Worm (Caenorhabditis elegans) whole organism, young adult: Measurements from ENCODE around the gene arx-5.

ENCODE experiments used
- C17E4.6 ChIP-seq: fragments of 200-800 bp; sonication (Bioruptor generic); IDR thresholded peaks from 2 replicates; pipeline ENCODE4 v1.3.6; 2022; ENCODE audit warnings: missing genetic modification reagents, missing genetic modification characterization, missing compliant biosample characterization
- T07F8.4 ChIP-seq: sonication (generic microtip); optimal IDR thresholded peaks from 2 replicates; lab custom pipeline; 2016; ENCODE audit warnings: mild to moderate bottlenecking, missing genetic modification characterization, moderate library complexity, missing compliant biosample characterization
- Y56A3A.18 ChIP-seq: fragments of 200-800 bp; sonication (Bioruptor generic); IDR thresholded peaks from 2 replicates; pipeline ENCODE4 v1.3.6; 2022; ENCODE audit warnings: missing genetic modification reagents, missing genetic modification characterization, missing compliant biosample characterization
- ZK185.1 ChIP-seq: sonication (generic microtip); optimal IDR thresholded peaks from 2 replicates; lab custom pipeline; 2016; ENCODE audit warnings: mild to moderate bottlenecking, missing genetic modification characterization, missing compliant biosample characterization; ENCODE audit not compliant: poor library complexity, severe bottlenecking
- akir-1 ChIP-seq: fragments of 200-800 bp; sonication (Bioruptor generic); optimal IDR thresholded peaks from 2 replicates; lab custom pipeline; 2018; ENCODE audit warnings: mild to moderate bottlenecking, missing genetic modification characterization, moderate library complexity, missing compliant biosample characterization
- aptf-2 ChIP-seq: fragments of 200-800 bp; sonication (Bioruptor generic); conservative IDR thresholded peaks from 2 replicates; pipeline ENCODE4 v1.3.6; 2022; ENCODE audit warnings: missing genetic modification reagents, missing genetic modification characterization, missing compliant biosample characterization
- bed-1 ChIP-seq: fragments of 200-800 bp; sonication (Bioruptor generic); IDR thresholded peaks from 2 replicates; pipeline ENCODE4 v1.3.6; 2022; ENCODE audit warnings: missing genetic modification reagents, missing genetic modification characterization, missing compliant biosample characterization
- bed-2 ChIP-seq: fragments of 200-800 bp; sonication (Bioruptor generic); IDR thresholded peaks from 2 replicates; pipeline ENCODE4 v1.3.6; 2022; ENCODE audit warnings: missing genetic modification reagents, missing genetic modification characterization, missing compliant biosample characterization
- ccch-3 ChIP-seq: fragments of 200-800 bp; sonication (Bioruptor generic); optimal IDR thresholded peaks from 2 replicates; lab custom pipeline; 2018; ENCODE audit warnings: mild to moderate bottlenecking, missing genetic modification characterization, missing compliant biosample characterization
- cebp-1 ChIP-seq, 2 experiments: fragments of 200-800 bp in 1 of 2; sonication (Bioruptor generic) in 1 of 2; sonication (generic microtip) in 1 of 2; IDR thresholded peaks in 1 of 2; optimal IDR thresholded peaks in 1 of 2; 2 replicates each; pipeline versions ENCODE4 v1.3.6 to Lab custom; 2017 to 2022; ENCODE audit warnings: missing compliant biosample characterization in 2 of 2, missing genetic modification characterization in 2 of 2, mild to moderate bottlenecking in 1 of 2, missing genetic modification reagents in 1 of 2, moderate library complexity in 1 of 2
- dpff-1 ChIP-seq: sonication (generic microtip); optimal IDR thresholded peaks from 2 replicates; lab custom pipeline; 2017; ENCODE audit warnings: mild to moderate bottlenecking, missing genetic modification characterization, missing compliant biosample characterization
- dpl-1 ChIP-seq: fragments of 150-350 bp; optimal IDR thresholded peaks from 2 replicates; lab custom pipeline; 2014; ENCODE audit warnings: missing biosample characterization, missing genetic modification reagents, missing genetic modification characterization
- efl-1 ChIP-seq: fragments of 150-350 bp; optimal IDR thresholded peaks from 2 replicates; lab custom pipeline; 2014; ENCODE audit warnings: missing biosample characterization, missing genetic modification reagents, missing genetic modification characterization
- ekl-4 ChIP-seq: fragments of 200-800 bp; sonication (Bioruptor generic); IDR thresholded peaks from 2 replicates; pipeline ENCODE4 v1.3.6; 2022; ENCODE audit warnings: missing genetic modification reagents, missing genetic modification characterization, missing compliant biosample characterization
- gei-17 ChIP-seq: fragments of 200-800 bp; sonication (Bioruptor generic); optimal IDR thresholded peaks from 2 replicates; lab custom pipeline; 2018; ENCODE audit warnings: mild to moderate bottlenecking, missing genetic modification characterization, missing compliant biosample characterization
- lir-1 ChIP-seq: fragments of 200-800 bp; sonication (Bioruptor generic); conservative IDR thresholded peaks from 2 replicates; pipeline ENCODE4 v1.3.6; 2022; ENCODE audit warnings: missing genetic modification reagents, missing genetic modification characterization, missing compliant biosample characterization
- madf-6 ChIP-seq: fragments of 200-800 bp; sonication (Bioruptor generic); IDR thresholded peaks from 2 replicates; pipeline ENCODE4 v1.3.6; 2022; ENCODE audit warnings: missing genetic modification reagents, missing genetic modification characterization, missing compliant biosample characterization
- madf-8 ChIP-seq: fragments of 200-800 bp; sonication (Bioruptor generic); conservative IDR thresholded peaks from 2 replicates; pipeline ENCODE4 v1.3.6; 2022; ENCODE audit warnings: missing genetic modification reagents, missing genetic modification characterization, missing compliant biosample characterization
- mcd-1 ChIP-seq: fragments of 200-800 bp; sonication (Bioruptor generic); IDR thresholded peaks from 2 replicates; pipeline ENCODE4 v1.3.6; 2022; ENCODE audit warnings: missing genetic modification reagents, missing genetic modification characterization, missing compliant biosample characterization
- mes-4 ChIP-seq: sonication (generic microtip); optimal IDR thresholded peaks from 2 replicates; lab custom pipeline; 2016; ENCODE audit warnings: missing genotype, missing genetic modification characterization, missing compliant biosample characterization
- nfya-1 ChIP-seq: sonication (generic microtip); optimal IDR thresholded peaks from 2 replicates; lab custom pipeline; 2017; ENCODE audit warnings: antibody characterized with exemption, missing compliant biosample characterization, missing genetic modification characterization, borderline replicate concordance; ENCODE audit not compliant: insufficient read depth
- nfya-2 ChIP-seq: fragments of 200-800 bp; sonication (Bioruptor generic); IDR thresholded peaks from 2 replicates; pipeline ENCODE4 v1.3.6; 2022; ENCODE audit warnings: missing genetic modification reagents, missing genetic modification characterization, missing compliant biosample characterization
- nfyb-1 ChIP-seq: fragments of 200-800 bp; sonication (Bioruptor generic); IDR thresholded peaks from 2 replicates; pipeline ENCODE4 v1.3.6; 2022; ENCODE audit warnings: missing genetic modification reagents, missing genetic modification characterization, missing compliant biosample characterization
- nhr-120 ChIP-seq: fragments of 200-800 bp; sonication (Bioruptor generic); IDR thresholded peaks from 2 replicates; pipeline ENCODE4 v1.3.6; 2022; ENCODE audit warnings: missing genetic modification characterization, missing compliant biosample characterization
- nhr-179 ChIP-seq: sonication (generic microtip); optimal IDR thresholded peaks from 2 replicates; lab custom pipeline; 2016; ENCODE audit warnings: mild to moderate bottlenecking, missing genetic modification characterization, missing compliant biosample characterization
- nhr-80 ChIP-seq: sonication (generic microtip); optimal IDR thresholded peaks from 2 replicates; lab custom pipeline; 2016; ENCODE audit warnings: missing genetic modification characterization, missing compliant biosample characterization
- rcor-1 ChIP-seq: fragments of 200-800 bp; sonication (Bioruptor generic); IDR thresholded peaks from 2 replicates; pipeline ENCODE4 v1.3.6; 2022; ENCODE audit warnings: missing genetic modification reagents, missing genetic modification characterization, missing compliant biosample characterization
- rec-8 ChIP-seq, 2 experiments: sonication (generic microtip); optimal IDR thresholded peaks; 2 replicates each; lab custom pipeline; 2016; ENCODE audit warnings: mild to moderate bottlenecking in 2 of 2, missing genetic modification characterization in 2 of 2, missing genetic modification reagents in 2 of 2, missing genotype in 2 of 2, missing biosample characterization in 1 of 2, missing compliant biosample characterization in 1 of 2, moderate library complexity in 1 of 2
- repo-1 ChIP-seq: sonication (generic microtip); optimal IDR thresholded peaks from 2 replicates; lab custom pipeline; 2017; ENCODE audit warnings: mild to moderate bottlenecking, missing genetic modification characterization, missing compliant biosample characterization
- rpc-1 ChIP-seq, 2 experiments: fragments of 150-350 bp in 1 of 2; sonication (generic microtip) in 1 of 2; optimal IDR thresholded peaks; 2 replicates each; lab custom pipeline; 2014 to 2018; ENCODE audit warnings: missing biosample characterization in 1 of 2, missing genetic modification characterization in 1 of 2, missing genetic modification reagents in 1 of 2, missing genotype in 1 of 2
- sdz-38 ChIP-seq: sonication (generic microtip); optimal IDR thresholded peaks from 2 replicates; lab custom pipeline; 2016; ENCODE audit warnings: missing genotype, missing genetic modification characterization, missing compliant biosample characterization
- snpc-1.3 ChIP-seq: sonication (generic microtip); optimal IDR thresholded peaks from 2 replicates; lab custom pipeline; 2017; ENCODE audit warnings: missing genetic modification characterization, mild to moderate bottlenecking, missing compliant biosample characterization, antibody characterized with exemption, moderate library complexity, missing genotype, missing genetic modification reagents; ENCODE audit not compliant: insufficient read depth
- snpc-4 ChIP-seq, 5 experiments: fragments of 150-350 bp in 1 of 5; sonication (generic microtip) in 4 of 5; optimal IDR thresholded peaks; 2 replicates each; lab custom pipeline; 2014 to 2018; ENCODE audit warnings: missing genetic modification characterization in 5 of 5, missing biosample characterization in 3 of 5, antibody characterized with exemption in 2 of 5, mild to moderate bottlenecking in 2 of 5, missing compliant biosample characterization in 2 of 5, missing genotype in 2 of 5, moderate library complexity in 2 of 5, missing genetic modification reagents in 1 of 5
- tbp1 ChIP-seq: fragments of 200-800 bp; sonication (Bioruptor generic); optimal IDR thresholded peaks from 2 replicates; lab custom pipeline; 2018; ENCODE audit warnings: mild to moderate bottlenecking, missing genetic modification characterization, missing compliant biosample characterization
- xnd-1 ChIP-seq: sonication (generic microtip); optimal IDR thresholded peaks from 2 replicates; lab custom pipeline; 2016; ENCODE audit warnings: missing genotype, missing genetic modification reagents, missing genetic modification characterization, missing compliant biosample characterization
- zfh-2 ChIP-seq: fragments of 200-800 bp; sonication (Bioruptor generic); conservative IDR thresholded peaks from 2 replicates; pipeline ENCODE4 v1.3.6; 2022; ENCODE audit warnings: missing genetic modification reagents, missing genetic modification characterization, missing compliant biosample characterization
- zim-3 ChIP-seq: sonication (generic microtip); optimal IDR thresholded peaks from 2 replicates; lab custom pipeline; 2017; ENCODE audit warnings: mild to moderate bottlenecking, missing genetic modification characterization, moderate library complexity, missing compliant biosample characterization
- ztf-22 ChIP-seq: fragments of 200-800 bp; sonication (Bioruptor generic); optimal IDR thresholded peaks from 2 replicates; lab custom pipeline; 2018; ENCODE audit warnings: mild to moderate bottlenecking, missing genetic modification characterization, moderate library complexity, missing compliant biosample characterization
- ztf-25 ChIP-seq: fragments of 200-800 bp; sonication (Bioruptor generic); IDR thresholded peaks from 2 replicates; pipeline ENCODE4 v1.3.6; 2022; ENCODE audit warnings: missing genetic modification reagents, missing genetic modification characterization, missing compliant biosample characterization
- ztf-26 ChIP-seq: sonication (generic microtip); optimal IDR thresholded peaks from 2 replicates; lab custom pipeline; 2017; ENCODE audit warnings: missing genetic modification characterization, missing compliant biosample characterization
- ztf-28 ChIP-seq: fragments of 200-800 bp; sonication (Bioruptor generic); IDR thresholded peaks from 2 replicates; pipeline ENCODE4 v1.3.6; 2022; ENCODE audit warnings: missing genetic modification reagents, missing genetic modification characterization, missing compliant biosample characterization
- ztf-3 ChIP-seq: fragments of 200-800 bp; sonication (Bioruptor generic); optimal IDR thresholded peaks from 2 replicates; lab custom pipeline; 2018; ENCODE audit warnings: mild to moderate bottlenecking, missing genetic modification characterization, missing compliant biosample characterization
- ztf-6 ChIP-seq: fragments of 200-800 bp; sonication (Bioruptor generic); IDR thresholded peaks from 2 replicates; pipeline ENCODE4 v1.3.6; 2022; ENCODE audit warnings: missing genetic modification reagents, missing genetic modification characterization, missing compliant biosample characterization

The arx-5 gene

ce11 chrIII:12841328-12841727 is 23.4 kb upstream of the arx-5 start (continued):
- TF ChIP-seq dpl-1 (no peak), cebp-1 (GFP tag; IDR thresholded peaks at IDR 0.05; lab: Robert Waterston, UW) (no peak), cebp-1 (tag; optimal IDR thresholded peaks at IDR 0.05; lab: Kevin White, UChicago) (peak; percentile 21), ztf-25 (GFP tag; lab: Robert Waterston, UW) (no peak), lir-1 (no peak), nhr-80 (tag; lab: Kevin White, UChicago) (peak; percentile 27), bed-2 (GFP tag; lab: Robert Waterston, UW) (no peak), mcd-1 (GFP tag; lab: Robert Waterston, UW) (no peak), nfya-1 (tag; lab: Kevin White, UChicago) (no peak), rpc-1 (optimal IDR thresholded peaks at IDR 0.05; lab: Kevin White, UChicago) (no peak), rpc-1 (tag; optimal IDR thresholded peaks at IDR 0.05; lab: Kevin White, UChicago) (no peak), akir-1 (GFP tag; lab: Kevin White, UChicago) (no peak), bed-1 (GFP tag; lab: Robert Waterston, UW) (no peak), snpc-1.3 (tag; lab: Kevin White, UChicago) (no peak), Y56A3A.18 (GFP tag; lab: Robert Waterston, UW) (no peak)

ce11 chrIII:12840204-12840603 is 22.3 kb upstream of the arx-5 start:
- no peak for TF ChIP-seq ztf-3 (GFP tag; lab: Kevin White, UChicago)
- no peak for TF ChIP-seq mcd-1 (GFP tag; lab: Robert Waterston, UW)
- no peak for TF ChIP-seq dpl-1
- TF ChIP-seq aptf-2, result peak; percentile 88
- TF ChIP-seq madf-8, result 0 out of 2 replicates have a peak, but pooled peaks have one; percentile 11
- no peak for TF ChIP-seq snpc-4 (GFP tag; optimal IDR thresholded peaks at IDR 0.05; lab: Kevin White, UChicago)
- no peak for TF ChIP-seq snpc-4 (tag; optimal IDR thresholded peaks at IDR 0.05; lab: Kevin White, UChicago)
- TF ChIP-seq mes-4 (tag; lab: Kevin White, UChicago), result no peak
- TF ChIP-seq ztf-6 (GFP tag; lab: Robert Waterston, UW), result no peak
- TF ChIP-seq nfyb-1 (GFP tag; lab: Robert Waterston, UW), result no peak
- TF ChIP-seq ekl-4 (GFP tag; lab: Robert Waterston, UW), result no peak
- no peak for TF ChIP-seq sdz-38
- TF ChIP-seq rec-8 (tag; optimal IDR thresholded peaks at IDR 0.05; lab: Kevin White, UChicago), result no peak
- no peak for TF ChIP-seq xnd-1 (tag; lab: Kevin White, UChicago)
- no peak for TF ChIP-seq nhr-120 (GFP tag; lab: Robert Waterston, UW)
- no peak for TF ChIP-seq gei-17 (GFP tag; lab: Kevin White, UChicago)
- peak; percentile 50 for TF ChIP-seq efl-1
- TF ChIP-seq ZK185.1 (tag; lab: Kevin White, UChicago), result no peak
- TF ChIP-seq madf-6 (GFP tag; lab: Robert Waterston, UW), result peak; percentile 52; the same call in 1 of the 2 replicates

- TF ChIP-seq ccch-3, result no peak
- TF ChIP-seq tbp1, result peak; percentile 48
- TF ChIP-seq ztf-28 (GFP tag; lab: Robert Waterston, UW), result no peak
- no peak for TF ChIP-seq T07F8.4 (tag; lab: Kevin White, UChicago)
- TF ChIP-seq snpc-1.3 (tag; lab: Kevin White, UChicago), result no peak
- TF ChIP-seq dpff-1 (tag; lab: Kevin White, UChicago), result no peak
- TF ChIP-seq rcor-1 (GFP tag; lab: Robert Waterston, UW), result no peak
- TF ChIP-seq zim-3 (tag; lab: Kevin White, UChicago), result no peak
- no peak for TF ChIP-seq C17E4.6 (GFP tag; lab: Robert Waterston, UW)
- no peak for TF ChIP-seq repo-1 (tag; lab: Kevin White, UChicago)
- TF ChIP-seq mcd-1 (GFP tag; lab: Robert Waterston, UW), result no peak; the same call in 1 of the 2 replicates
- no peak for TF ChIP-seq nfya-2
- TF ChIP-seq ztf-26 (tag; lab: Kevin White, UChicago), result peak; percentile 76
- TF ChIP-seq nhr-80 (tag; lab: Kevin White, UChicago), result peak; percentile 57
- no peak for TF ChIP-seq nhr-179 (tag; lab: Kevin White, UChicago)
- TF ChIP-seq nfya-1 (tag; lab: Kevin White, UChicago), result no peak
- TF ChIP-seq cebp-1 (GFP tag; IDR thresholded peaks at IDR 0.05; lab: Robert Waterston, UW), result no peak
- TF ChIP-seq cebp-1 (tag; optimal IDR thresholded peaks at IDR 0.05; lab: Kevin White, UChicago), result peak; percentile 69
- peak; percentile 44 for TF ChIP-seq ztf-22
- TF ChIP-seq mes-4 (tag; lab: Kevin White, UChicago), result no peak
- peak; percentile 82 for TF ChIP-seq zfh-2
These were observed 21.0 kb upstream of the arx-5 start, which contains the start of gene Y37D8A.4 for ce11 chrIII:12838913-12839366. Gene Y37D8A.4, minus strand, starts transcription at chrIII:12838963.
